Worm (Caenorhabditis elegans) whole organism, L4/young adult: ENCODE results near the gene clec-219.

Source experiments
- dao-5 ChIP-seq: sonication (generic microtip); optimal IDR thresholded peaks from 2 replicates; lab custom pipeline; 2016; ENCODE audit warnings: missing genotype, missing genetic modification characterization, moderate library complexity, missing compliant biosample characterization
- him-1 ChIP-seq: sonication (generic microtip); optimal IDR thresholded peaks from 2 replicates; lab custom pipeline; 2016; ENCODE audit warnings: missing genotype, missing genetic modification reagents, missing genetic modification characterization, missing compliant biosample characterization

DNA sequence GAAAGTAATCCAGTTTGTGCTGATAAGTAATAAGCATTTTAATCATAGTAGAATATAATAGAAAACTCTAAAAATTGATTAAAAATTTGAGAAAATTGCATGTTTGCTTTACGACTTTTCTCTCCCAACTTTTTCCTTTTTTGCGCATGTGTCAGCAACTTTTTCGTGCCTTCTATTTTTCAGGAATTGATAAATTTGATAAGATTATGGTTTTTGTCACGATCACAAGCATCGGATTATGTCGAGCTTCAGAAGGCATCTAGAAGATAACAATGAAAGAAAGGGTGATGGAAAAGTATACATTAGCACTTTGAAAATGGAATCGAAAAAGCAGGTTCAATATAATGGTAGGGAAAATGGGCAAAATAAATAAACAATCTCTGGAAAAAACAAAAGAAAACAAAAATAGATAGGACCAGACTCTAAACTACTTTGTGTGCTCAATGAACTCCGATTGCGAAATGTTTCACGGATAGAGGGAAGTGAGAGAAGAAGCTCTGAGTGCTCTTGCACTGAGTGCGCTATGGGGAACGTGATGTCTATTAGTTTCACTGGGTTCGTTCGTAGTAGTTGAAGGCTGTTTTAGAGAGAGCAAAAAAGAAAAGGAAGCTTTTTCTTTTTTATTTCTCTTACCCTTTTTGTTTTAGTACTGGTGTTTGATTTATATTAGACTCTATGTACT, 30.0 kb upstream of the clec-219 start:
- TF ChIP-seq dao-5 (tag; lab: Kevin White, UChicago): no peak
- TF ChIP-seq him-1 (tag; lab: Kevin White, UChicago): no peak
